Worm (Caenorhabditis elegans) whole organism, L4 larva: ENCODE data around the gene mcat-1.

Experiments
- F10B5.3 ChIP-seq: sonication (generic microtip); optimal IDR thresholded peaks from 2 replicates; lab custom pipeline; 2016; ENCODE audit warnings: mild to moderate bottlenecking, missing genetic modification characterization, missing compliant biosample characterization
- F26F4.8 ChIP-seq: fragments of 200-800 bp; sonication (Bioruptor generic); conservative IDR thresholded peaks from 2 replicates; pipeline ENCODE4 v1.3.6; 2022; ENCODE audit warnings: missing genetic modification characterization, missing compliant biosample characterization
- T20F7.1 ChIP-seq: fragments of 200-800 bp; sonication (Bioruptor generic); optimal IDR thresholded peaks from 2 replicates; lab custom pipeline; 2018; ENCODE audit warnings: mild to moderate bottlenecking, missing genetic modification characterization, missing compliant biosample characterization
- T26A8.4 ChIP-seq: fragments of 200-800 bp; sonication (Bioruptor generic); IDR thresholded peaks from 2 replicates; pipeline ENCODE4 v1.3.6; 2022; ENCODE audit warnings: missing genetic modification characterization, missing compliant biosample characterization
- aha-1 ChIP-seq: fragments of 150-350 bp; peaks from one replicate; lab custom pipeline; 2014; ENCODE audit warnings: missing biosample characterization, missing genetic modification characterization
- ceh-20 ChIP-seq: fragments of 200-800 bp; sonication (Bioruptor generic); IDR thresholded peaks from 2 replicates; pipeline ENCODE4 v1.3.6; 2022; ENCODE audit warnings: missing genetic modification reagents, missing genetic modification characterization, missing compliant biosample characterization
- ceh-28 ChIP-seq: fragments of 150-350 bp; optimal IDR thresholded peaks from 2 replicates; lab custom pipeline; 2014; ENCODE audit warnings: missing biosample characterization, missing genetic modification reagents, missing genetic modification characterization
- ceh-44 ChIP-seq: fragments of 200-800 bp; sonication (Bioruptor generic); IDR thresholded peaks from 2 replicates; pipeline ENCODE4 v1.3.6; 2022; ENCODE audit warnings: missing genetic modification reagents, missing genetic modification characterization, missing compliant biosample characterization
- ceh-62 ChIP-seq: sonication (generic microtip); optimal IDR thresholded peaks from 2 replicates; lab custom pipeline; 2017; ENCODE audit warnings: missing biosample characterization, missing genetic modification characterization
- ces-1 ChIP-seq: fragments of 150-350 bp; sonication (generic microtip); optimal IDR thresholded peaks from 4 replicates; lab custom pipeline; 2014; ENCODE audit warnings: missing biosample characterization, missing genetic modification reagents, missing genetic modification characterization
- cey-2 ChIP-seq: sonication (generic microtip); optimal IDR thresholded peaks from 3 replicates; lab custom pipeline; 2017; ENCODE audit warnings: missing genetic modification characterization, mild to moderate bottlenecking, missing compliant biosample characterization, antibody characterized with exemption, borderline replicate concordance; ENCODE audit not compliant: insufficient read depth
- ctbp-1 ChIP-seq: fragments of 200-800 bp; sonication (Bioruptor generic); IDR thresholded peaks from 2 replicates; pipeline ENCODE4 v1.3.6; 2022; ENCODE audit warnings: missing genetic modification reagents, missing genetic modification characterization, missing compliant biosample characterization
- daf-12 ChIP-seq: fragments of 150-350 bp; optimal IDR thresholded peaks from 2 replicates; lab custom pipeline; 2014; ENCODE audit warnings: missing biosample characterization, missing genetic modification reagents, missing genetic modification characterization
- duxl-1 ChIP-seq: sonication (generic microtip); optimal IDR thresholded peaks from 2 replicates; lab custom pipeline; 2016; ENCODE audit warnings: mild to moderate bottlenecking, missing genetic modification characterization, moderate library complexity, missing compliant biosample characterization; ENCODE audit not compliant: poor library complexity
- dve-1 ChIP-seq: sonication (generic microtip); optimal IDR thresholded peaks from 2 replicates; lab custom pipeline; 2017; ENCODE audit warnings: antibody characterized with exemption, mild to moderate bottlenecking, missing genetic modification characterization, missing compliant biosample characterization; ENCODE audit not compliant: insufficient read depth
- egl-43 ChIP-seq: fragments of 200-800 bp; sonication (Bioruptor generic); IDR thresholded peaks from 2 replicates; pipeline ENCODE4 v1.3.6; 2022; ENCODE audit warnings: missing genetic modification reagents, missing genetic modification characterization, missing compliant biosample characterization
- fkh-10 ChIP-seq: fragments of 150-350 bp; optimal IDR thresholded peaks from 2 replicates; lab custom pipeline; 2014; ENCODE audit warnings: missing biosample characterization, missing genetic modification reagents, missing genetic modification characterization
- fos-1 ChIP-seq: fragments of 150-350 bp; optimal IDR thresholded peaks from 2 replicates; lab custom pipeline; 2014; ENCODE audit warnings: missing biosample characterization, missing genetic modification characterization
- gei-8 ChIP-seq: fragments of 200-800 bp; sonication (Bioruptor generic); optimal IDR thresholded peaks from 2 replicates; lab custom pipeline; 2018; ENCODE audit warnings: mild to moderate bottlenecking, missing genetic modification characterization, missing compliant biosample characterization
- hlh-11 ChIP-seq: fragments of 200-800 bp; sonication (Bioruptor generic); optimal IDR thresholded peaks from 2 replicates; lab custom pipeline; 2018; ENCODE audit warnings: mild to moderate bottlenecking, missing genetic modification characterization, missing compliant biosample characterization
- lin-15B ChIP-seq: fragments of 150-350 bp; sonication (generic microtip); optimal IDR thresholded peaks from 3 replicates; lab custom pipeline; 2014; ENCODE audit warnings: missing biosample characterization, missing genetic modification characterization
- lin-29 ChIP-seq: fragments of 200-800 bp; sonication (Bioruptor generic); IDR thresholded peaks from 2 replicates; pipeline ENCODE4 v1.3.6; 2022; ENCODE audit warnings: missing genetic modification reagents, missing genetic modification characterization, missing compliant biosample characterization
- lin-38 ChIP-seq: fragments of 200-800 bp; sonication (Bioruptor generic); IDR thresholded peaks from 2 replicates; pipeline ENCODE4 v1.3.6; 2022; ENCODE audit warnings: missing genetic modification reagents, missing genetic modification characterization, missing compliant biosample characterization
- lsy-2 ChIP-seq, 2 experiments: fragments of 150-350 bp in 1 of 2; sonication (generic microtip) in 1 of 2; optimal IDR thresholded peaks; 2 replicates each; lab custom pipeline; 2014 to 2017; ENCODE audit warnings: missing biosample characterization in 2 of 2, missing genetic modification characterization in 2 of 2
- madf-5 ChIP-seq, 2 experiments: fragments of 200-800 bp; sonication (Bioruptor generic); IDR thresholded peaks; 2 replicates each; pipeline ENCODE4 v1.3.6; 2022; ENCODE audit warnings: missing compliant biosample characterization in 2 of 2, missing genetic modification characterization in 2 of 2
- mdt-29 ChIP-seq: fragments of 200-800 bp; sonication (Bioruptor generic); IDR thresholded peaks from 2 replicates; pipeline ENCODE4 v1.3.6; 2022; ENCODE audit warnings: missing genetic modification reagents, missing genetic modification characterization, missing compliant biosample characterization
- mes-2 ChIP-seq: sonication (generic microtip); optimal IDR thresholded peaks from 2 replicates; lab custom pipeline; 2016; ENCODE audit warnings: missing genotype, mild to moderate bottlenecking, missing genetic modification characterization, missing compliant biosample characterization; ENCODE audit not compliant: poor library complexity, severe bottlenecking
- mxl-2 ChIP-seq: fragments of 200-800 bp; sonication (Bioruptor generic); conservative IDR thresholded peaks from 2 replicates; pipeline ENCODE4 v1.3.6; 2022; ENCODE audit warnings: missing genetic modification reagents, missing genetic modification characterization, missing compliant biosample characterization
- mxl-3 ChIP-seq: fragments of 200-800 bp; sonication (Bioruptor generic); optimal IDR thresholded peaks from 2 replicates; lab custom pipeline; 2018; ENCODE audit warnings: mild to moderate bottlenecking, missing genetic modification characterization, missing compliant biosample characterization
- nhr-102 ChIP-seq: sonication (generic microtip); optimal IDR thresholded peaks from 2 replicates; lab custom pipeline; 2016; ENCODE audit warnings: mild to moderate bottlenecking, missing genetic modification characterization, moderate library complexity, missing compliant biosample characterization
- nhr-28 ChIP-seq: fragments of 150-350 bp; optimal IDR thresholded peaks from 2 replicates; lab custom pipeline; 2014; ENCODE audit warnings: missing biosample characterization, missing genetic modification characterization
- nhr-48 ChIP-seq: sonication (generic microtip); optimal IDR thresholded peaks from 2 replicates; lab custom pipeline; 2016; ENCODE audit warnings: mild to moderate bottlenecking, missing genetic modification characterization, missing compliant biosample characterization
- nhr-77 ChIP-seq: fragments of 150-350 bp; optimal IDR thresholded peaks from 2 replicates; lab custom pipeline; 2014; ENCODE audit warnings: missing biosample characterization, missing genetic modification characterization
- pqm-1 ChIP-seq: sonication (generic microtip); optimal IDR thresholded peaks from 2 replicates; lab custom pipeline; 2017; ENCODE audit warnings: missing biosample characterization, missing genetic modification characterization
- sdz-12 ChIP-seq: fragments of 200-800 bp; sonication (Bioruptor generic); optimal IDR thresholded peaks from 2 replicates; lab custom pipeline; 2018; ENCODE audit warnings: mild to moderate bottlenecking, missing genetic modification characterization, missing compliant biosample characterization
- snpc-1.2 ChIP-seq: fragments of 200-800 bp; sonication (Bioruptor generic); IDR thresholded peaks from 2 replicates; pipeline ENCODE4 v1.3.6; 2022; ENCODE audit warnings: missing genetic modification reagents, missing genetic modification characterization, missing compliant biosample characterization
- snpc-4 ChIP-seq: fragments of 150-350 bp; optimal IDR thresholded peaks from 2 replicates; lab custom pipeline; 2014; ENCODE audit warnings: missing biosample characterization, missing genetic modification characterization
- unc-130 ChIP-seq: sonication (generic microtip); optimal IDR thresholded peaks from 2 replicates; lab custom pipeline; 2016; ENCODE audit warnings: missing genetic modification reagents, missing genetic modification characterization, missing compliant biosample characterization
- unc-39 ChIP-seq: sonication (generic microtip); optimal IDR thresholded peaks from 2 replicates; lab custom pipeline; 2017; ENCODE audit warnings: missing biosample characterization, missing genetic modification characterization
- unc-62 ChIP-seq, 3 experiments: fragments of 150-350 bp in 1 of 3; sonication (generic microtip); optimal IDR thresholded peaks in 2 of 3; peaks in 1 of 3; 1 replicate in 1 of 3; 2 replicates in 2 of 3; lab custom pipeline; 2014 to 2017; ENCODE audit warnings: missing biosample characterization in 3 of 3, missing genetic modification characterization in 3 of 3, missing genetic modification reagents in 3 of 3, missing genotype in 1 of 3
- vab-7 ChIP-seq: fragments of 200-800 bp; sonication (Bioruptor generic); IDR thresholded peaks from 2 replicates; pipeline ENCODE4 v1.3.6; 2022; ENCODE audit warnings: missing genetic modification reagents, missing genetic modification characterization, missing compliant biosample characterization
- zag-1 ChIP-seq: fragments of 150-350 bp; optimal IDR thresholded peaks from 2 replicates; lab custom pipeline; 2014; ENCODE audit warnings: missing biosample characterization, missing genetic modification characterization

The mcat-1 gene

DNA sequence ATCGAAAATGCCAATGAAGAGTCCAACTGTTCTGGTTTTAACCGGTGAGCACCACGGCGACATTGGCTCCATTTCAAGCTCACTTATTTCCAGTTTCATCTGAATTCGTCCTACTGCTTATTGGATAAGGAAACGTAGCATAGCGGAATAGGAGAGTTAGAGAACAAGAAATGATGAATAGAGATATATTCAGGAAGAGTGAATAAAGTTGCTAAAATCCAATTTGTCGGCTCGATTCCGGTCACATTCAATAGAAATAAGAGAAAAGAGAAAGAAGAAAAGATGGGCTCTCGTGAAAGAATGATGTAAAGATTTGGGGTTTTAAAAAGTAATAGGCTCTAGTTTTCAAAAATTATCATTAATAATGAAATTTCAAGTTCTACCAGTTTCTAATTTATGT, 18.0 kb downstream of the mcat-1 start:
- TF ChIP-seq ces-1 (GFP tag; lab: Kevin White, UChicago), result peak; percentile 75
- TF ChIP-seq nhr-48, result no peak
- TF ChIP-seq ctbp-1 (GFP tag; lab: Robert Waterston, UW), result peak; percentile 57; the same call in 1 of the 2 replicates
- peak; percentile 94 for TF ChIP-seq fkh-10 (GFP tag; lab: Kevin White, UChicago)
- no peak for TF ChIP-seq unc-39 (tag; lab: Kevin White, UChicago)

DNA sequence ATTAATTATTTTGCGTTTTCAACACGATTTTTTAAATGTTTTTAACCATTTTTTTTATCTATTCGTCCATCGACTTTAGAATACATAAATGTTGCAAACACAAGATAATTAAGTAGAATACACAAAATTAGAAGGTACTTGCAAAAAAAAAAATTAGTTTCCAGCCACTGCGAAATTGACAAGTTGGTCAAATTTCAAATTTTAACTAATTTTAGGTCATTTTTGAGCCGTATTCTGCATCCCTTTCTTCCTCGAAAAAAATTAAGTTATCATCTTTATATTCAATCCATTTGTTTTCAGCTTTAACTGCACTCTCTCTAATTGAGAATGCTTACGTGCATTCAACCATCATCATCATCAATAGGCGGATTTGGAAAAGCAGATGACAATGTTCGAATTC, 22.0 kb downstream of the mcat-1 start, which contains the start of gene egl-26:
Gene egl-26, plus strand, starts transcription at position 301 of the 400 bp plus-strand sequence.
- TF ChIP-seq unc-62 (GFP tag; optimal IDR thresholded peaks at IDR 0.05 in 1 of 2; lab: Kevin White, UChicago), result peak in 1 of 2 experiments; percentile 77
- TF ChIP-seq unc-62 (tag; optimal IDR thresholded peaks at IDR 0.05; lab: Kevin White, UChicago), result no peak
- TF ChIP-seq vab-7 (GFP tag; lab: Robert Waterston, UW), result no peak
- TF ChIP-seq cey-2 (tag; lab: Kevin White, UChicago), result no peak
- TF ChIP-seq T20F7.1 (GFP tag; lab: Kevin White, UChicago), result no peak

DNA sequence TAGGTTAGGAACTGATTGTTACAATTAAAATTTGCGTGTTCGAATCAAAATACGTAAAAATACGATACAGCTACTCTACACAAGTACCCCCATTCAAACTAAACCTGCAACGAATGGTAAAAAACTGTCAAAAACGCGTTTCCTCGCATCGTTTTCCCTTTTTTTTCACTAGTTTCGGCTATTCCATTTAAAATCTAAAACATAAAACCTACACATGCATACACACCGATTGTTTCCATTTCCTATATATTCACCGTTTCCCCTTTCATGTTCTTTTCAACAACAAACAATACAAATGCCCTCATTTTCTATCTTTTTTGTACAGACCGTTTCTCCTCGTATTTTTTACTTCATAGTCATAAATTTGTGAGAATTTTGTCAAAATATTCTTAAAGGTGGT, 22.6 kb downstream of the mcat-1 start:
- TF ChIP-seq snpc-1.2 (no peak), aha-1 (tag; lab: Kevin White, UChicago) (peak; percentile 77)

DNA sequence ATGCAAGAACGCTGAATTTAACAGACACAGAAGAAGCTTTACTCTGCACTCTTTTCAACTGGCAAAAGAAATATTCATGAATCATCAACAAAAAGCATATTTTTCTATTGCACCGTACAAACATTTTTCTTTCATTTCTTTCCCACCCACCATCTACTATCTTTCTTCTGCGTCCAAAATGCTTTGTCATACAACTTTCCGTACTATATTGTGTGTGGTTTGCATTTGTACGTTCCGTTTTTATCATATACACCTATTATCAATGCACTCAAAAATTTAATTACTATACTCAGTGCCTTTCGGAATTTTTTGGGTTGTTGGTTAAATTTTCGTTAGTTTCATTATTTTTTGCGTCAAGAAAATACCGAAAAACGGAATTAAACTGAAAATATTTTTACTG, 23.7 kb downstream of the mcat-1 start:
- no peak for TF ChIP-seq ceh-62 (tag; lab: Kevin White, UChicago)
- TF ChIP-seq unc-62 (GFP tag; optimal IDR thresholded peaks at IDR 0.05 in 1 of 2; lab: Kevin White, UChicago), result peak in 1 of 2 experiments; percentile 86
- TF ChIP-seq unc-62 (tag; optimal IDR thresholded peaks at IDR 0.05; lab: Kevin White, UChicago), result no peak
- no peak for TF ChIP-seq snpc-4
- TF ChIP-seq nhr-102 (tag; lab: Kevin White, UChicago), result no peak
- no peak for TF ChIP-seq zag-1
- TF ChIP-seq mxl-3 (GFP tag; lab: Kevin White, UChicago), result no peak
- no peak for TF ChIP-seq nhr-77
- no peak for TF ChIP-seq duxl-1 (tag; lab: Kevin White, UChicago)
- TF ChIP-seq unc-39 (tag; lab: Kevin White, UChicago), result no peak
- TF ChIP-seq pqm-1 (tag; lab: Kevin White, UChicago), result peak; percentile 79
- peak; percentile 65 for TF ChIP-seq nhr-28
- TF ChIP-seq mxl-2 (GFP tag; lab: Robert Waterston, UW), result no peak
- TF ChIP-seq gei-8 (GFP tag; lab: Kevin White, UChicago), result no peak

DNA sequence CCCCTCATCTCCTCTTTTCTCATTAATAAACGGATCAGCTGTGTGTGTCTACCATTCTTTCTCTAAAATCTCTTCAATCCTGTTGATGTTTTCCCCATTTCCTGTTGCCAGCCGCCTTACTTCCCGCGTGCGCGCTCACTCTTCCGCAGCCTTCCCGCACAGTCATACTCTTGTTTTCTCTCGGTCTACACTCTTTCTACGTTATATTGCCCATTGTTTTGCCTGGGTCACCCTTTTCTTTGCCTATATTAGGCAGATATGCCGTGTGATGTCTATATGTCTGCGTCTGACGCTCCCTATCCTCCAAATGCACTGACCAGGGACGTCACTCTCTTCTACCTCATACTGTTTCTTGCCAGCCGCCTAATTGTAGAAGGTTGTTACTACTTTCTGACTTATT, 25.0 kb downstream of the mcat-1 start:
- TF ChIP-seq lin-29 (GFP tag; lab: Robert Waterston, UW) (no peak), F26F4.8 (GFP tag; lab: Robert Waterston, UW) (no peak), ceh-28 (tag; lab: Kevin White, UChicago) (no peak), aha-1 (tag; lab: Kevin White, UChicago) (peak; percentile 86), sdz-12 (GFP tag; lab: Kevin White, UChicago) (no peak), lin-15B (no peak), nhr-48 (peak; percentile 44), egl-43 (GFP tag; lab: Robert Waterston, UW) (no peak), fkh-10 (GFP tag; lab: Kevin White, UChicago) (no peak), daf-12 (tag; lab: Kevin White, UChicago) (no peak), madf-5 (GFP tag; IDR thresholded peaks at IDR 0.05; lab: Robert Waterston, UW) (no peak), mes-2 (tag; lab: Kevin White, UChicago) (no peak), nhr-28 (peak; percentile 51), hlh-11 (tag; lab: Kevin White, UChicago) (peak; percentile 82), mdt-29 (GFP tag; lab: Robert Waterston, UW) (no peak), lin-38 (GFP tag; lab: Robert Waterston, UW) (no peak), zag-1 (no peak), fos-1 (tag; lab: Kevin White, UChicago) (no peak), ceh-44 (no peak), ceh-20 (GFP tag; lab: Robert Waterston, UW) (no peak), unc-130 (GFP tag; lab: Kevin White, UChicago) (no peak), lsy-2 (tag; optimal IDR thresholded peaks at IDR 0.05; lab: Kevin White, UChicago) (no peak), T26A8.4 (no peak; the same call in 1 of the 2 replicates), cey-2 (tag; lab: Kevin White, UChicago) (no peak), dve-1 (tag; lab: Kevin White, UChicago) (peak; percentile 43), F10B5.3 (tag; lab: Kevin White, UChicago) (no peak)
